Fruit fly (Drosophila melanogaster) whole organism, embryonic: ENCODE measurements around the gene CG15894.

Experiments
- ATbp ChIP-seq: fragments of 200-800 bp; sonication (Bioruptor generic); optimal IDR thresholded peaks from 2 replicates; lab custom pipeline; 2017; ENCODE audit warnings: missing biosample characterization, mild to moderate bottlenecking, missing genetic modification characterization, missing genetic modification reagents
- Atf6 ChIP-seq: fragments of 200-800 bp; sonication (Bioruptor generic); IDR thresholded peaks from 2 replicates; pipeline ENCODE4 v1.3.6; 2022; ENCODE audit warnings: missing biosample characterization, missing genetic modification characterization
- B-H1 ChIP-seq: fragments of 200-800 bp; sonication (Bioruptor generic); IDR thresholded peaks from 3 replicates; pipeline ENCODE4 v1.3.6; 2022; ENCODE audit warnings: missing biosample characterization, missing genetic modification characterization
- CG10274 ChIP-seq: fragments of 200-800 bp; sonication (Bioruptor generic); optimal IDR thresholded peaks from 3 replicates; lab custom pipeline; 2017; ENCODE audit warnings: missing biosample characterization, mild to moderate bottlenecking, missing genetic modification characterization
- CG10959 ChIP-seq: fragments of 200-800 bp; sonication (Bioruptor generic); IDR thresholded peaks from 2 replicates; pipeline ENCODE4 v1.3.6; 2022; ENCODE audit warnings: missing biosample characterization, missing genetic modification characterization
- CG11560 ChIP-seq: fragments of 200-800 bp; sonication (Bioruptor generic); IDR thresholded peaks from 3 replicates; pipeline ENCODE4 v1.3.6; 2022; ENCODE audit warnings: missing biosample characterization, missing genetic modification characterization
- CG12104 ChIP-seq: fragments of 200-800 bp; sonication (Bioruptor generic); optimal IDR thresholded peaks from 3 replicates; lab custom pipeline; 2016; ENCODE audit warnings: missing biosample characterization, missing genetic modification characterization
- CG12942 ChIP-seq: fragments of 200-800 bp; sonication (Bioruptor generic); optimal IDR thresholded peaks from 3 replicates; lab custom pipeline; 2016; ENCODE audit warnings: missing biosample characterization, missing genetic modification characterization
- CG13775 ChIP-seq: fragments of 200-800 bp; sonication (Bioruptor generic); optimal IDR thresholded peaks from 3 replicates; lab custom pipeline; 2017; ENCODE audit warnings: missing biosample characterization, mild to moderate bottlenecking, missing genetic modification characterization
- CG17359 ChIP-seq: fragments of 200-800 bp; sonication (Bioruptor generic); optimal IDR thresholded peaks from 3 replicates; lab custom pipeline; 2018; ENCODE audit warnings: missing biosample characterization, mild to moderate bottlenecking, missing genetic modification characterization, moderate library complexity
- CG17612 ChIP-seq: fragments of 200-800 bp; sonication (Bioruptor generic); IDR thresholded peaks from 2 replicates; pipeline ENCODE4 v1.3.6; 2022; ENCODE audit warnings: missing biosample characterization, missing genetic modification characterization
- CG18011 ChIP-seq: fragments of 200-800 bp; sonication (Bioruptor generic); optimal IDR thresholded peaks from 2 replicates; lab custom pipeline; 2017; ENCODE audit warnings: missing biosample characterization, missing genetic modification characterization, mild to moderate bottlenecking, moderate library complexity, missing genotype
- CG1832 ChIP-seq: fragments of 200-800 bp; sonication (Bioruptor generic); optimal IDR thresholded peaks from 2 replicates; lab custom pipeline; 2017; ENCODE audit warnings: missing biosample characterization, mild to moderate bottlenecking, missing genetic modification characterization, inconsistent platforms
- CG2889 ChIP-seq: fragments of 200-800 bp; sonication (Bioruptor generic); IDR thresholded peaks from 3 replicates; pipeline ENCODE4 v1.3.6; 2022; ENCODE audit warnings: missing biosample characterization, missing genetic modification characterization
- CG30431 ChIP-seq: fragments of 200-800 bp; sonication (Bioruptor generic); optimal IDR thresholded peaks from 2 replicates; lab custom pipeline; 2017; ENCODE audit warnings: missing biosample characterization, missing genetic modification characterization
- CG31365 ChIP-seq: fragments of 200-800 bp; sonication (Bioruptor generic); optimal IDR thresholded peaks from 2 replicates; lab custom pipeline; 2018; ENCODE audit warnings: missing biosample characterization, mild to moderate bottlenecking, missing genetic modification characterization
- CG32767 ChIP-seq: fragments of 200-800 bp; sonication (Bioruptor generic); IDR thresholded peaks from 2 replicates; pipeline ENCODE4 v1.3.6; 2022; ENCODE audit warnings: missing biosample characterization, missing genetic modification characterization
- CG32772 ChIP-seq: fragments of 200-800 bp; sonication (Bioruptor generic); IDR thresholded peaks from 2 replicates; pipeline ENCODE4 v1.3.6; 2022; ENCODE audit warnings: missing biosample characterization, missing genetic modification characterization
- CG42726 ChIP-seq: fragments of 200-800 bp; sonication (Bioruptor generic); IDR thresholded peaks from 2 replicates; pipeline ENCODE4 v1.3.6; 2022; ENCODE audit warnings: missing biosample characterization, missing genetic modification characterization; ENCODE audit not compliant: partially characterized antibody
- CG7357 ChIP-seq: fragments of 200-800 bp; sonication (Bioruptor generic); IDR thresholded peaks from 3 replicates; pipeline ENCODE4 v1.3.6; 2022; ENCODE audit warnings: missing biosample characterization, missing genetic modification characterization
- CG7745 ChIP-seq: fragments of 200-800 bp; sonication (Bioruptor generic); optimal IDR thresholded peaks from 2 replicates; lab custom pipeline; 2018; ENCODE audit warnings: missing biosample characterization, mild to moderate bottlenecking, missing genetic modification characterization, moderate library complexity
- CG7839 ChIP-seq: fragments of 200-800 bp; sonication (Bioruptor generic); optimal IDR thresholded peaks from 3 replicates; lab custom pipeline; 2018; ENCODE audit warnings: missing biosample characterization, mild to moderate bottlenecking, missing genetic modification characterization, moderate library complexity
- CG9437 ChIP-seq: fragments of 200-800 bp; sonication (Bioruptor generic); optimal IDR thresholded peaks from 2 replicates; lab custom pipeline; 2018; ENCODE audit warnings: missing biosample characterization, mild to moderate bottlenecking, missing genetic modification characterization
- CG9727 ChIP-seq: fragments of 200-800 bp; sonication (Bioruptor generic); optimal IDR thresholded peaks from 3 replicates; lab custom pipeline; 2017; ENCODE audit warnings: missing biosample characterization, mild to moderate bottlenecking, missing genetic modification characterization
- Camta ChIP-seq: fragments of 200-800 bp; sonication (Bioruptor generic); optimal IDR thresholded peaks from 2 replicates; lab custom pipeline; 2016; ENCODE audit warnings: missing biosample characterization, missing genetic modification characterization
- CrebB ChIP-seq: fragments of 200-800 bp; sonication (Bioruptor generic); optimal IDR thresholded peaks from 3 replicates; lab custom pipeline; 2018; ENCODE audit warnings: missing biosample characterization, mild to moderate bottlenecking, missing genetic modification characterization
- Ets65A ChIP-seq: fragments of 200-800 bp; sonication (Bioruptor generic); peaks from one replicate; lab custom pipeline; 2016; ENCODE audit warnings: missing biosample characterization, missing genetic modification characterization
- Kr ChIP-seq: fragments of 200-800 bp; sonication (Bioruptor generic); optimal IDR thresholded peaks from 2 replicates; lab custom pipeline; 2017; ENCODE audit warnings: missing biosample characterization, mild to moderate bottlenecking, missing genetic modification characterization
- Opbp ChIP-seq: fragments of 200-800 bp; sonication (Bioruptor generic); IDR thresholded peaks from 3 replicates; pipeline ENCODE4 v1.3.6; 2022; ENCODE audit warnings: missing biosample characterization, missing genetic modification characterization; ENCODE audit not compliant: partially characterized antibody
- Scr ChIP-seq: fragments of 200-800 bp; sonication (Bioruptor generic); IDR thresholded peaks from 2 replicates; pipeline ENCODE4 v1.3.6; 2022; ENCODE audit warnings: missing biosample characterization, missing genetic modification characterization; ENCODE audit not compliant: partially characterized antibody
- Ssrp ChIP-seq: fragments of 200-800 bp; sonication (Bioruptor generic); optimal IDR thresholded peaks from 2 replicates; lab custom pipeline; 2018; ENCODE audit warnings: missing biosample characterization, mild to moderate bottlenecking, missing genetic modification characterization, moderate library complexity
- Tbp ChIP-seq: fragments of >200 bp; optimal IDR thresholded peaks from 2 replicates; lab custom pipeline; 2018; ENCODE audit warnings: missing biosample characterization, missing genetic modification characterization
- Vsx1 ChIP-seq: fragments of 200-800 bp; sonication (Bioruptor generic); optimal IDR thresholded peaks from 2 replicates; lab custom pipeline; 2017; ENCODE audit warnings: missing biosample characterization, mild to moderate bottlenecking, missing genetic modification characterization, missing genetic modification reagents
- YL-1 ChIP-seq: fragments of 200-800 bp; sonication (Bioruptor generic); optimal IDR thresholded peaks from 3 replicates; lab custom pipeline; 2017; ENCODE audit warnings: missing biosample characterization, mild to moderate bottlenecking, missing genetic modification characterization
- abd-A ChIP-seq: fragments of 200-800 bp; sonication (Bioruptor generic); optimal IDR thresholded peaks from 3 replicates; lab custom pipeline; 2019; ENCODE audit warnings: missing biosample characterization, mild to moderate bottlenecking, missing genetic modification characterization, moderate library complexity
- al ChIP-seq: fragments of 200-800 bp; sonication (Bioruptor generic); IDR thresholded peaks from 2 replicates; pipeline ENCODE4 v1.3.6; 2022; ENCODE audit warnings: missing biosample characterization, missing genetic modification characterization
- az2 ChIP-seq: fragments of 200-800 bp; sonication (Bioruptor generic); optimal IDR thresholded peaks from 3 replicates; lab custom pipeline; 2016; ENCODE audit warnings: missing biosample characterization, missing genetic modification characterization
- chinmo ChIP-seq: fragments of 200-800 bp; sonication (Bioruptor generic); IDR thresholded peaks from 4 replicates; pipeline ENCODE4 v1.3.6; 2022; ENCODE audit warnings: missing biosample characterization, missing genetic modification characterization; ENCODE audit not compliant: partially characterized antibody
- corto ChIP-seq: fragments of 200-800 bp; sonication (Bioruptor generic); optimal IDR thresholded peaks from 2 replicates; lab custom pipeline; 2016; ENCODE audit warnings: missing biosample characterization, mild to moderate bottlenecking, missing genetic modification characterization, moderate library complexity
- gce ChIP-seq: fragments of 200-800 bp; sonication (Bioruptor generic); IDR thresholded peaks from 3 replicates; pipeline ENCODE4 v1.3.6; 2022; ENCODE audit warnings: missing biosample characterization, missing genetic modification characterization
- gcm ChIP-seq: fragments of 200-800 bp; sonication (Bioruptor generic); optimal IDR thresholded peaks from 2 replicates; lab custom pipeline; 2019; ENCODE audit warnings: missing biosample characterization, mild to moderate bottlenecking, missing genetic modification characterization, moderate library complexity
- gcm2 ChIP-seq: fragments of 200-800 bp; sonication (Bioruptor generic); optimal IDR thresholded peaks from 2 replicates; lab custom pipeline; 2016; ENCODE audit warnings: missing biosample characterization, missing genetic modification characterization
- h ChIP-seq: fragments of >200 bp; optimal IDR thresholded peaks from 2 replicates; lab custom pipeline; 2017
- ind ChIP-seq: fragments of 200-800 bp; sonication (Bioruptor generic); optimal IDR thresholded peaks from 3 replicates; lab custom pipeline; 2016; ENCODE audit warnings: missing biosample characterization, missing genetic modification characterization
- lbe ChIP-seq: fragments of 200-800 bp; sonication (Bioruptor generic); optimal IDR thresholded peaks from 2 replicates; lab custom pipeline; 2016; ENCODE audit warnings: missing biosample characterization, mild to moderate bottlenecking, missing genetic modification characterization
- mirr ChIP-seq: fragments of 200-800 bp; sonication (Bioruptor generic); optimal IDR thresholded peaks from 3 replicates; lab custom pipeline; 2018; ENCODE audit warnings: missing biosample characterization, mild to moderate bottlenecking, missing genetic modification characterization
- p53 ChIP-seq: fragments of 200-800 bp; sonication (Bioruptor generic); optimal IDR thresholded peaks from 2 replicates; lab custom pipeline; 2016; ENCODE audit warnings: missing biosample characterization, missing genetic modification characterization
- pb ChIP-seq: fragments of 200-800 bp; sonication (Bioruptor generic); optimal IDR thresholded peaks from 3 replicates; lab custom pipeline; 2016; ENCODE audit warnings: missing biosample characterization, missing genetic modification characterization
- rib ChIP-seq: fragments of 200-800 bp; sonication (Bioruptor generic); IDR thresholded peaks from 2 replicates; pipeline ENCODE4 v1.3.6; 2022; ENCODE audit warnings: missing biosample characterization, missing genetic modification characterization
- sisA ChIP-seq: fragments of 200-800 bp; sonication (Bioruptor generic); IDR thresholded peaks from 2 replicates; pipeline ENCODE4 v1.3.6; 2022; ENCODE audit warnings: missing biosample characterization, missing genetic modification characterization
- tio ChIP-seq: fragments of 200-800 bp; sonication (Bioruptor generic); optimal IDR thresholded peaks from 2 replicates; lab custom pipeline; 2017; ENCODE audit warnings: missing biosample characterization, missing genetic modification characterization, inconsistent platforms
- toy ChIP-seq: fragments of 200-800 bp; sonication (Bioruptor generic); IDR thresholded peaks from 2 replicates; pipeline ENCODE4 v1.3.6; 2022; ENCODE audit warnings: missing biosample characterization, missing genetic modification characterization
- trem ChIP-seq: fragments of 200-800 bp; optimal IDR thresholded peaks from 3 replicates; lab custom pipeline; 2019; ENCODE audit warnings: missing biosample characterization, mild to moderate bottlenecking, missing genetic modification characterization, moderate library complexity

Gene CG15894

DNA sequence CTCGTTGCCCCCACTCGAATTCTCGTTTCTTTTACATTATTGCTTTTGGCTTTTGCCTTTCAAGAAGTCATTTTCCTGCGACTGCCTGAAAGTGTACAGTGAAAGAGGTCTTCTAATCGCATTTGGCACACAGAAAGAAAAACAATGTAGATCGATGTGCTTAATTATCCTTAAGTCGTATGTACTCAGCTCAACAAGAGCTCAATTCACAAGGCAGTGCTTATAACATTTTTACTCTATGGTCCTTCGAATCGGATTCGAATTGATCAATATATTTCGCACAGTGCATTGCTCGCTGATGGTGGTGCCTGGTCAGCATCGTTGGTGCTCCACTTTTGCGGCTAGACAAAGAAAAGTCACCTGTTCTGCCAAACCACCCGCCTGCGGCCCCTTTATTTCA is 1.4 kb downstream of the CG15894 start (continued):
- no peak for TF ChIP-seq lbe (GFP tag; lab: Kevin White, UChicago)
- TF ChIP-seq CG10959 (GFP tag; lab: Robert Waterston, UW): no peak
- TF ChIP-seq CG32772 (GFP tag; lab: Robert Waterston, UW): no peak
- TF ChIP-seq B-H1 (GFP tag; lab: Robert Waterston, UW): no peak; the same call in 2 of the 3 replicates
- no peak for TF ChIP-seq mirr (GFP tag; lab: Kevin White, UChicago)
- TF ChIP-seq CG12942 (GFP tag; lab: Kevin White, UChicago): no peak
- no peak for TF ChIP-seq Opbp (GFP tag; lab: Robert Waterston, UW)
- no peak for TF ChIP-seq CG32767 (GFP tag; lab: Robert Waterston, UW)
- no peak for TF ChIP-seq Vsx1 (GFP tag; lab: Kevin White, UChicago)
- peak; percentile 31 for TF ChIP-seq ind (GFP tag; lab: Kevin White, UChicago)
- TF ChIP-seq gce (GFP tag; lab: Robert Waterston, UW): no peak
- TF ChIP-seq tio (GFP tag; lab: Kevin White, UChicago): no peak
- TF ChIP-seq abd-A (tag; lab: Kevin White, UChicago): no peak
- TF ChIP-seq Ets65A (GFP tag; lab: Kevin White, UChicago): peak; percentile 94
- TF ChIP-seq CG2889 (GFP tag; lab: Robert Waterston, UW): no peak
- no peak for TF ChIP-seq Atf6 (GFP tag; lab: Robert Waterston, UW)
- peak; percentile 42 for TF ChIP-seq CG17359 (tag; lab: Kevin White, UChicago)
- TF ChIP-seq az2 (GFP tag; lab: Kevin White, UChicago): no peak
- no peak for TF ChIP-seq toy
- TF ChIP-seq CG7839 (tag; lab: Kevin White, UChicago): peak; percentile 42
- no peak for TF ChIP-seq Camta
- 0 out of 3 replicates have a peak, but pooled peaks have one; percentile 12 for TF ChIP-seq CG7357 (GFP tag; lab: Robert Waterston, UW)
- TF ChIP-seq YL-1: no peak
- no peak for TF ChIP-seq CG10274 (GFP tag; lab: Kevin White, UChicago)
- no peak for TF ChIP-seq CG9437 (GFP tag; lab: Kevin White, UChicago)
- TF ChIP-seq CG31365 (tag; lab: Kevin White, UChicago): no peak
- peak; percentile 35 for TF ChIP-seq ATbp (GFP tag; lab: Kevin White, UChicago)
- no peak for TF ChIP-seq Ssrp (tag; lab: Kevin White, UChicago)
- TF ChIP-seq pb (GFP tag; lab: Kevin White, UChicago): no peak
- TF ChIP-seq rib: no peak
- no peak for TF ChIP-seq CG30431 (GFP tag; lab: Kevin White, UChicago)
- no peak for TF ChIP-seq CG17612
- no peak for TF ChIP-seq Scr (GFP tag; lab: Robert Waterston, UW)
- TF ChIP-seq CrebB (tag; lab: Kevin White, UChicago): no peak
- peak; percentile 48 for TF ChIP-seq sisA (GFP tag; lab: Robert Waterston, UW)
- TF ChIP-seq CG1832 (GFP tag; lab: Kevin White, UChicago): no peak
- no peak for TF ChIP-seq CG18011 (GFP tag; lab: Kevin White, UChicago)
- TF ChIP-seq p53 (GFP tag; lab: Kevin White, UChicago): no peak
- no peak for TF ChIP-seq al
- TF ChIP-seq CG9727 (GFP tag; lab: Kevin White, UChicago): no peak
- TF ChIP-seq chinmo (GFP tag; lab: Robert Waterston, UW): no peak
- no peak for TF ChIP-seq h (lab: Kevin White, UChicago)
- no peak for TF ChIP-seq CG12104 (GFP tag; lab: Kevin White, UChicago)
- TF ChIP-seq CG11560 (tag; lab: Robert Waterston, UW): no peak
- TF ChIP-seq trem: no peak
- no peak for TF ChIP-seq gcm2 (GFP tag; lab: Kevin White, UChicago)
- TF ChIP-seq Kr: no peak
- TF ChIP-seq gcm (GFP tag; lab: Kevin White, UChicago): no peak
- no peak for TF ChIP-seq CG42726 (GFP tag; lab: Robert Waterston, UW)
- no peak for TF ChIP-seq CG13775
- no peak for TF ChIP-seq CG7745 (tag; lab: Kevin White, UChicago)
- TF ChIP-seq corto: no peak
- TF ChIP-seq Tbp (GFP tag; lab: Kevin White, UChicago): no peak
